Fruit fly (Drosophila melanogaster) whole organism, embryonic: Measurements from ENCODE around the gene alien.

Experiments
- Ada2b ChIP-seq: fragments of 200-800 bp; sonication (Bioruptor generic); IDR thresholded peaks from 2 replicates; pipeline ENCODE4 v1.3.6; 2022; ENCODE audit warnings: missing biosample characterization, missing genetic modification characterization
- BEAF-32 ChIP-seq: fragments of 200-800 bp; sonication (Bioruptor generic); optimal IDR thresholded peaks from 3 replicates; lab custom pipeline; 2017; ENCODE audit warnings: missing biosample characterization, missing genetic modification characterization, mild to moderate bottlenecking, moderate library complexity, missing genetic modification reagents
- CG10321 ChIP-seq: fragments of 200-800 bp; sonication (Bioruptor generic); IDR thresholded peaks from 2 replicates; pipeline ENCODE4 v1.3.6; 2022; ENCODE audit warnings: missing biosample characterization, missing genetic modification characterization
- CG10979 ChIP-seq: fragments of 200-800 bp; sonication (Bioruptor generic); optimal IDR thresholded peaks from 2 replicates; lab custom pipeline; 2018; ENCODE audit warnings: missing biosample characterization, mild to moderate bottlenecking, missing genetic modification characterization, moderate library complexity
- CG11504 ChIP-seq: fragments of 200-800 bp; sonication (Bioruptor generic); optimal IDR thresholded peaks from 3 replicates; lab custom pipeline; 2019; ENCODE audit warnings: missing biosample characterization, mild to moderate bottlenecking, missing genetic modification characterization, moderate library complexity
- CG12659 ChIP-seq: fragments of 200-800 bp; sonication (Bioruptor generic); optimal IDR thresholded peaks from 3 replicates; lab custom pipeline; 2017; ENCODE audit warnings: mild to moderate bottlenecking, missing biosample characterization, missing genetic modification reagents, missing genetic modification characterization
- CG1603 ChIP-seq: fragments of 200-800 bp; sonication (Bioruptor generic); optimal IDR thresholded peaks from 2 replicates; lab custom pipeline; 2019; ENCODE audit warnings: missing biosample characterization, mild to moderate bottlenecking, missing genetic modification characterization, moderate library complexity
- CG17186 ChIP-seq: fragments of 200-800 bp; sonication (Bioruptor generic); optimal IDR thresholded peaks from 3 replicates; lab custom pipeline; 2017; ENCODE audit warnings: missing biosample characterization, missing genetic modification reagents, missing genetic modification characterization
- CG18262 ChIP-seq: fragments of 200-800 bp; optimal IDR thresholded peaks from 3 replicates; lab custom pipeline; 2019; ENCODE audit warnings: missing biosample characterization, mild to moderate bottlenecking, missing genetic modification characterization, moderate library complexity
- CG1832 ChIP-seq: fragments of 200-800 bp; sonication (Bioruptor generic); optimal IDR thresholded peaks from 2 replicates; lab custom pipeline; 2017; ENCODE audit warnings: missing biosample characterization, mild to moderate bottlenecking, missing genetic modification characterization, inconsistent platforms
- CG2120 ChIP-seq: fragments of 200-800 bp; sonication (Bioruptor generic); optimal IDR thresholded peaks from 3 replicates; lab custom pipeline; 2016; ENCODE audit warnings: missing biosample characterization, missing genetic modification characterization
- CG30403 ChIP-seq: fragments of 200-800 bp; sonication (Bioruptor generic); optimal IDR thresholded peaks from 3 replicates; lab custom pipeline; 2016; ENCODE audit warnings: missing biosample characterization, missing genetic modification characterization
- CG3995 ChIP-seq: fragments of 200-800 bp; sonication (Bioruptor generic); optimal IDR thresholded peaks from 3 replicates; lab custom pipeline; 2016; ENCODE audit warnings: missing biosample characterization, missing genetic modification characterization
- CG4820 ChIP-seq: fragments of 200-800 bp; sonication (Bioruptor generic); optimal IDR thresholded peaks from 3 replicates; lab custom pipeline; 2016; ENCODE audit warnings: missing biosample characterization, missing genetic modification characterization
- CG6654 ChIP-seq: fragments of 200-800 bp; sonication (Bioruptor generic); optimal IDR thresholded peaks from 2 replicates; lab custom pipeline; 2017; ENCODE audit warnings: missing biosample characterization, mild to moderate bottlenecking, missing genetic modification characterization
- CG7357 ChIP-seq: fragments of 200-800 bp; sonication (Bioruptor generic); IDR thresholded peaks from 3 replicates; pipeline ENCODE4 v1.3.6; 2022; ENCODE audit warnings: missing biosample characterization, missing genetic modification characterization
- CG8281 ChIP-seq: fragments of 200-800 bp; sonication (Bioruptor generic); optimal IDR thresholded peaks from 2 replicates; lab custom pipeline; 2018; ENCODE audit warnings: missing biosample characterization, mild to moderate bottlenecking, missing genetic modification characterization, moderate library complexity
- Chrac-16 ChIP-seq: fragments of 200-800 bp; sonication (Bioruptor generic); optimal IDR thresholded peaks from 3 replicates; lab custom pipeline; 2016; ENCODE audit warnings: missing biosample characterization, missing genetic modification characterization
- Dll ChIP-seq: fragments of 200-800 bp; sonication (Bioruptor generic); IDR thresholded peaks from 4 replicates; pipeline ENCODE4 v1.3.6; 2022; ENCODE audit warnings: missing biosample characterization, missing genetic modification characterization; ENCODE audit not compliant: partially characterized antibody
- Dref ChIP-seq: fragments of 200-800 bp; sonication (Bioruptor generic); IDR thresholded peaks from 2 replicates; pipeline ENCODE4 v1.3.6; 2022; ENCODE audit warnings: missing biosample characterization, missing genetic modification characterization
- Ets65A ChIP-seq: fragments of 200-800 bp; sonication (Bioruptor generic); peaks from one replicate; lab custom pipeline; 2016; ENCODE audit warnings: missing biosample characterization, missing genetic modification characterization
- Lpt ChIP-seq: fragments of >200 bp; optimal IDR thresholded peaks from 2 replicates; lab custom pipeline; 2018; ENCODE audit warnings: missing biosample characterization, missing genetic modification characterization
- Med ChIP-seq: fragments of 200-800 bp; sonication (Bioruptor generic); peaks from one replicate; lab custom pipeline; 2016; ENCODE audit warnings: missing biosample characterization, missing genetic modification characterization, mild to moderate bottlenecking, inconsistent platforms, moderate library complexity
- NfI ChIP-seq: fragments of 200-800 bp; sonication (Bioruptor generic); optimal IDR thresholded peaks from 3 replicates; lab custom pipeline; 2018; ENCODE audit warnings: missing biosample characterization, mild to moderate bottlenecking, missing genetic modification characterization, moderate library complexity
- Poxn ChIP-seq: fragments of 200-800 bp; sonication (Bioruptor generic); IDR thresholded peaks from 2 replicates; pipeline ENCODE4 v1.3.6; 2022; ENCODE audit warnings: missing biosample characterization, missing genetic modification characterization
- Rfx ChIP-seq: fragments of 200-800 bp; sonication (Bioruptor generic); IDR thresholded peaks from 2 replicates; pipeline ENCODE4 v1.3.6; 2022; ENCODE audit warnings: missing biosample characterization, missing genetic modification characterization
- Sry-β ChIP-seq: fragments of 200-800 bp; sonication (Bioruptor generic); optimal IDR thresholded peaks from 2 replicates; lab custom pipeline; 2018; ENCODE audit warnings: missing biosample characterization, mild to moderate bottlenecking, missing genetic modification characterization, moderate library complexity
- Usf ChIP-seq: fragments of 200-800 bp; sonication (Bioruptor generic); optimal IDR thresholded peaks from 2 replicates; lab custom pipeline; 2017; ENCODE audit warnings: missing genotype, missing biosample characterization, missing genetic modification characterization
- ap ChIP-seq: fragments of 200-800 bp; sonication (Bioruptor generic); IDR thresholded peaks from 2 replicates; pipeline ENCODE4 v1.3.6; 2022; ENCODE audit warnings: missing biosample characterization, missing genetic modification characterization
- emc ChIP-seq: fragments of 200-800 bp; sonication (Bioruptor generic); optimal IDR thresholded peaks from 2 replicates; lab custom pipeline; 2016; ENCODE audit warnings: missing biosample characterization, missing genetic modification characterization
- en ChIP-seq: fragments of 200-800 bp; sonication (Bioruptor generic); optimal IDR thresholded peaks from 2 replicates; lab custom pipeline; 2016; ENCODE audit warnings: missing biosample characterization, missing genetic modification characterization
- fru ChIP-seq: fragments of >200 bp; optimal IDR thresholded peaks from 2 replicates; lab custom pipeline; 2017
- fu2 ChIP-seq: fragments of 200-800 bp; sonication (Bioruptor generic); optimal IDR thresholded peaks from 2 replicates; lab custom pipeline; 2016; ENCODE audit warnings: missing biosample characterization, missing genetic modification characterization
- gcm ChIP-seq: fragments of 200-800 bp; sonication (Bioruptor generic); optimal IDR thresholded peaks from 2 replicates; lab custom pipeline; 2019; ENCODE audit warnings: missing biosample characterization, mild to moderate bottlenecking, missing genetic modification characterization, moderate library complexity
- hkb ChIP-seq, 2 experiments: fragments of 200-800 bp in 1 of 2; fragments of >200 bp in 1 of 2; sonication (Bioruptor generic) in 1 of 2; IDR thresholded peaks in 1 of 2; optimal IDR thresholded peaks in 1 of 2; 2 replicates each; pipeline versions ENCODE4 v1.3.6 to Lab custom; 2017 to 2022; ENCODE audit warnings: missing biosample characterization in 1 of 2, missing genetic modification characterization in 1 of 2
- insv ChIP-seq, 2 experiments: fragments of 200-800 bp; sonication (Bioruptor generic); optimal IDR thresholded peaks; 3 replicates each; lab custom pipeline; 2016 to 2018; ENCODE audit warnings: missing biosample characterization in 2 of 2, missing genetic modification characterization in 2 of 2
- jumu ChIP-seq: fragments of 200-800 bp; sonication (Bioruptor generic); optimal IDR thresholded peaks from 3 replicates; lab custom pipeline; 2016; ENCODE audit warnings: missing biosample characterization, missing genetic modification characterization
- kay ChIP-seq: fragments of 200-800 bp; sonication (Bioruptor generic); optimal IDR thresholded peaks from 2 replicates; lab custom pipeline; 2016; ENCODE audit warnings: missing biosample characterization, missing genetic modification characterization
- lola ChIP-seq, 3 experiments: fragments of >200 bp in 2 of 3; fragments of 200-800 bp in 1 of 3; sonication (Bioruptor generic) in 1 of 3; optimal IDR thresholded peaks; 2 replicates each; lab custom pipeline; 2017 to 2019; ENCODE audit warnings: missing biosample characterization in 3 of 3, missing genetic modification characterization in 3 of 3, mild to moderate bottlenecking in 1 of 3, moderate library complexity in 1 of 3
- maf-S ChIP-seq: fragments of 200-800 bp; sonication (Bioruptor generic); optimal IDR thresholded peaks from 2 replicates; lab custom pipeline; 2016; ENCODE audit warnings: missing biosample characterization, missing genetic modification characterization
- nau ChIP-seq: fragments of 200-800 bp; sonication (Bioruptor generic); optimal IDR thresholded peaks from 3 replicates; lab custom pipeline; 2017; ENCODE audit warnings: missing biosample characterization, mild to moderate bottlenecking, missing genetic modification characterization, missing genetic modification reagents
- nmo ChIP-seq: fragments of 200-800 bp; sonication (Bioruptor generic); optimal IDR thresholded peaks from 2 replicates; lab custom pipeline; 2018; ENCODE audit warnings: missing biosample characterization, mild to moderate bottlenecking, missing genetic modification characterization, moderate library complexity
- pb ChIP-seq: fragments of 200-800 bp; sonication (Bioruptor generic); optimal IDR thresholded peaks from 3 replicates; lab custom pipeline; 2016; ENCODE audit warnings: missing biosample characterization, missing genetic modification characterization
- peb ChIP-seq: fragments of 200-800 bp; sonication (Bioruptor generic); IDR thresholded peaks from 2 replicates; pipeline ENCODE4 v1.3.6; 2022; ENCODE audit warnings: missing biosample characterization, missing genetic modification characterization
- sima ChIP-seq: fragments of 200-800 bp; sonication (Bioruptor generic); optimal IDR thresholded peaks from 2 replicates; lab custom pipeline; 2016; ENCODE audit warnings: missing biosample characterization, missing genetic modification characterization
- sob ChIP-seq: fragments of 200-800 bp; sonication (Bioruptor generic); IDR thresholded peaks from 2 replicates; pipeline ENCODE4 v1.3.6; 2022; ENCODE audit warnings: missing biosample characterization, missing genetic modification characterization
- trh ChIP-seq: fragments of 200-800 bp; sonication (Bioruptor generic); optimal IDR thresholded peaks from 2 replicates; lab custom pipeline; 2016; ENCODE audit warnings: missing biosample characterization, missing genetic modification characterization
- ttk ChIP-seq: fragments of 200-800 bp; sonication (Bioruptor generic); IDR thresholded peaks from 2 replicates; pipeline ENCODE4 v2.1.2; 2022; ENCODE audit warnings: missing biosample characterization, missing genetic modification characterization
- wor ChIP-seq: fragments of 200-800 bp; sonication (Bioruptor generic); IDR thresholded peaks from 2 replicates; pipeline ENCODE4 v1.3.6; 2022; ENCODE audit warnings: missing biosample characterization, missing genetic modification characterization
- z ChIP-seq: fragments of 200-800 bp; sonication (Bioruptor generic); IDR thresholded peaks from 3 replicates; pipeline ENCODE4 v1.3.6; 2022; ENCODE audit warnings: missing biosample characterization, missing genetic modification characterization

The alien gene

DNA sequence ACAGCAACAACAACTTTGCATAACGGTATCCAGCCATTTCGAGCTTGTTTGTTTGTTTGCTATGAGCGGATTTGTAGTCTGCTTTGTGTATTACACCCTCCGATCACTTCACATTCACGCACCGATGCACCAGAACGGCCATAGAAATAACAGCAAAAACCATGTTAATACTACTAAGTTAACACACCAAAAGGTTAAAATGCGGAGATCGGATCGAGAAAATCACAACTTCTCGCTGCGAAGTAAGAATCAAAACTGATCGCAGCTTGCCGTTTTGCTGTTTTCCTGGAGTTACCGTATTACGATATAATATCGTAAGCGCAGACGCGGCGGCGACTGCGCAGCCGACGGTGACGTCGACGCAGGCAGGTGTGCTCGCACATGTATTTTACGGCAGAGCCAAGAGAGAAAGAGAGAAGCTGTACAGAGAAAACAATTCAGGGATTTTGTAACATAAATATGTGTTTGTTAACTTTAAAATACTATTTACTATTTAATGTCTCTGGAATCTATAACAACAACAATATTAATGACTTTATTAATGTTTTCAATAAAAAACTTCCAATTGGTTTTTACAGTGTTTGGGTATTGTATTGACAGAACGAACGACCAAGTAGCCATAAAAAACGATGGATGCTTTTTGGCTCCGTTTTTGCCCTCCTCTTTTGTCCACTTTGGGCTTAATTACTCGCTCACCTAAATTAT lies 12.4 kb downstream of the alien start, which contains the start of gene CG13101 (continued):
- TF ChIP-seq Poxn (GFP tag; lab: Robert Waterston, UW) (peak; percentile 58), sima (no peak), CG10979 (tag; lab: Kevin White, UChicago) (peak; percentile 94), CG30403 (GFP tag; lab: Kevin White, UChicago) (peak; percentile 94), CG17186 (no peak), kay (GFP tag; lab: Kevin White, UChicago) (peak; percentile 77), Rfx (GFP tag; lab: Robert Waterston, UW) (peak; percentile 96), CG18262 (peak; percentile 94), lola (GFP tag; optimal IDR thresholded peaks at IDR 0.05; lab: Kevin White, UChicago) (peak in 1 of 3 experiments; percentile 93), Dref (no peak), emc (GFP tag; lab: Kevin White, UChicago) (peak; percentile 70), insv (GFP tag; optimal IDR thresholded peaks at IDR 0.05; lab: Kevin White, UChicago) (peak in 1 of 2 experiments; percentile 27), sob (GFP tag; lab: Robert Waterston, UW) (peak; percentile 96), Lpt (GFP tag; lab: Kevin White, UChicago) (no peak), NfI (peak; percentile 80), CG11504 (tag; lab: Kevin White, UChicago) (peak; percentile 91), CG7357 (GFP tag; lab: Robert Waterston, UW) (peak; percentile 83; the same call in 2 of the 3 replicates), Med (peak; percentile 96), jumu (GFP tag; lab: Kevin White, UChicago) (peak; percentile 80), maf-S (GFP tag; lab: Kevin White, UChicago) (peak; percentile 80), CG10321 (peak; percentile 81), nmo (GFP tag; lab: Kevin White, UChicago) (peak; percentile 95), Chrac-16 (GFP tag; lab: Kevin White, UChicago) (peak; percentile 89), Ada2b (GFP tag; lab: Robert Waterston, UW) (peak; percentile 94), CG4820 (GFP tag; lab: Kevin White, UChicago) (peak; percentile 87), CG6654 (GFP tag; lab: Kevin White, UChicago) (peak; percentile 20), BEAF-32 (no peak), fru (no peak), Sry-β (GFP tag; lab: Kevin White, UChicago) (no peak), CG1603 (tag; lab: Kevin White, UChicago) (peak; percentile 81), z (GFP tag; lab: Robert Waterston, UW) (peak; percentile 70; the same call in 2 of the 3 replicates), Dll (GFP tag; lab: Robert Waterston, UW) (no peak), peb (peak; percentile 85), CG8281 (peak; percentile 87), Usf (GFP tag; lab: Kevin White, UChicago) (peak; percentile 61), en (GFP tag; lab: Kevin White, UChicago) (peak; percentile 68), CG2120 (GFP tag; lab: Kevin White, UChicago) (peak; percentile 93), Ets65A (GFP tag; lab: Kevin White, UChicago) (peak; percentile 84), wor (peak; percentile 85), trh (peak; percentile 60), nau (GFP tag; lab: Kevin White, UChicago) (peak; percentile 90), CG1832 (GFP tag; lab: Kevin White, UChicago) (no peak), hkb (optimal IDR thresholded peaks at IDR 0.05; lab: Kevin White, UChicago) (no peak), hkb (GFP tag; IDR thresholded peaks at IDR 0.05; lab: Robert Waterston, UW) (peak; percentile 95), gcm (GFP tag; lab: Kevin White, UChicago) (peak; percentile 92), ttk (peak; percentile 93), CG12659 (peak; percentile 94), fu2 (GFP tag; lab: Kevin White, UChicago) (peak; percentile 63), pb (GFP tag; lab: Kevin White, UChicago) (peak; percentile 62), ap (GFP tag; lab: Robert Waterston, UW) (peak; percentile 90), CG3995 (GFP tag; lab: Kevin White, UChicago) (peak; percentile 18)
